Worm (Caenorhabditis elegans) whole organism, early embryonic: Measurements from ENCODE around the gene gst-3.

Experiments
- B0310.2 ChIP-seq: sonication (generic microtip); optimal IDR thresholded peaks from 2 replicates; lab custom pipeline; 2016; ENCODE audit warnings: mild to moderate bottlenecking, missing genetic modification characterization, missing compliant biosample characterization
- ama-1 ChIP-seq: fragments of 150-350 bp; optimal IDR thresholded peaks from 2 replicates; lab custom pipeline; 2014
- flt-1 ChIP-seq: fragments of 200-800 bp; sonication (Bioruptor generic); IDR thresholded peaks from 2 replicates; pipeline ENCODE4 v1.3.6; 2022; ENCODE audit warnings: missing genetic modification characterization, missing compliant biosample characterization

DNA sequence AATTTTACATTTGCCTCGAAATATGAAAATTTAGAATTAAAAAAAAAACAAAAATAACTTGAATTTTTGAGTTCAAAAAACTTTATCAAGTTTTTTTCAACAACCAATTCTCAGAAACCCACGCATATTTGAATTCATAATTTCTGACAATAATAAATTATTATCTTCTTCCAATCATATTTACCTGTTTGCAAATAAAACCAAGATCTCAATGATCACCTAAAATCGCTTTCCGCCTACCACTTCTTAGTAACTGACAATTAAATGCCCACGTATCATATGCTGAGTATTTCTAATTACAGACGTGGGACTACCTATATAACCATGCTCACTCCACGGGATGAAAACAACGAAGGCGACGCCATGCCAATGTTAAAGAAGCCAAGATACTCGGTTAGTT is 21.7 kb upstream of the gst-3 start, which contains the start of gene pps-1:
- TF ChIP-seq ama-1 (lab: Kevin White, UChicago), result no peak
- no peak for TF ChIP-seq flt-1
- TF ChIP-seq B0310.2 (tag; lab: Kevin White, UChicago), result no peak
